Worm (Caenorhabditis elegans): ENCODE results near the gene C52E2.2.
A peak's percentile ranks its signal among the peaks of the same experiment; 100 is the strongest.
"Not testable (repeated sequence)": the region's sequence is repeated elsewhere in the genome, so short reads cannot be mapped to it uniquely, and the experiment has no call there.

The C52E2.2 gene

ce11 chrII:1852503-1852902 lies at the start of gene C52E2.2:
TSS of gene C52E2.2 (plus strand) at chrII:1852803.
- TF ChIP-seq med-1 (GFP tag; optimal IDR thresholded peaks at IDR 0.05; ENCODE audit: insufficient read depth) (no peak), ztf-29 (GFP tag; IDR thresholded peaks at IDR 0.05) (no peak), flt-1 (GFP tag; IDR thresholded peaks at IDR 0.05) (no peak), ref-1 (GFP tag; conservative IDR thresholded peaks at IDR 0.05) (no peak), cog-1 (tag; optimal IDR thresholded peaks at IDR 0.05) (no peak)

- TF ChIP-seq T22C8.4 (GFP tag; IDR thresholded peaks at IDR 0.05), result no peak
- TF ChIP-seq ref-1 (GFP tag; conservative IDR thresholded peaks at IDR 0.05), result no peak
- no peak for TF ChIP-seq ztf-29 (GFP tag; IDR thresholded peaks at IDR 0.05)
- no peak for TF ChIP-seq tab-1 (GFP tag; IDR thresholded peaks at IDR 0.05)
- no peak for TF ChIP-seq cog-1 (tag; optimal IDR thresholded peaks at IDR 0.05)
- TF ChIP-seq ztf-23 (GFP tag; IDR thresholded peaks at IDR 0.05), result no peak
- no peak for TF ChIP-seq med-1 (GFP tag; optimal IDR thresholded peaks at IDR 0.05; ENCODE audit: insufficient read depth)
- TF ChIP-seq klf-2 (GFP tag; conservative IDR thresholded peaks at IDR 0.05), result no peak
- no peak for TF ChIP-seq flt-1 (GFP tag; IDR thresholded peaks at IDR 0.05)
Observed at ce11 chrII:1806358-1806757, 46.2 kb upstream of the C52E2.2 start, which contains the start of gene C08F1.12. TSS of gene C08F1.12 (minus strand) at chrII:1806458.

- TF ChIP-seq tab-1 (GFP tag; IDR thresholded peaks at IDR 0.05) (no peak), T22C8.4 (GFP tag; IDR thresholded peaks at IDR 0.05) (no peak), ztf-29 (GFP tag; IDR thresholded peaks at IDR 0.05) (no peak), ref-1 (GFP tag; conservative IDR thresholded peaks at IDR 0.05) (no peak), klf-2 (GFP tag; conservative IDR thresholded peaks at IDR 0.05) (no peak), cog-1 (tag; optimal IDR thresholded peaks at IDR 0.05) (no peak), flt-1 (GFP tag; IDR thresholded peaks at IDR 0.05) (no peak), ztf-23 (GFP tag; IDR thresholded peaks at IDR 0.05) (no peak), med-1 (GFP tag; optimal IDR thresholded peaks at IDR 0.05; ENCODE audit: insufficient read depth) (no peak)
Observed at ce11 chrII:1808217-1808616, 44.4 kb upstream of the C52E2.2 start, which contains the start of gene C08F1.8. TSS of gene C08F1.8 (minus strand) at chrII:1808317.

- no peak for TF ChIP-seq cog-1 (tag; optimal IDR thresholded peaks at IDR 0.05)
- no peak for TF ChIP-seq ztf-29 (GFP tag; IDR thresholded peaks at IDR 0.05)
- no peak for TF ChIP-seq med-1 (GFP tag; optimal IDR thresholded peaks at IDR 0.05; ENCODE audit: insufficient read depth)
- TF ChIP-seq flt-1 (GFP tag; IDR thresholded peaks at IDR 0.05), result no peak
- no peak for TF ChIP-seq T22C8.4 (GFP tag; IDR thresholded peaks at IDR 0.05)
- no peak for TF ChIP-seq tab-1 (GFP tag; IDR thresholded peaks at IDR 0.05)
- no peak for TF ChIP-seq klf-2 (GFP tag; conservative IDR thresholded peaks at IDR 0.05)
- no peak for TF ChIP-seq ref-1 (GFP tag; conservative IDR thresholded peaks at IDR 0.05)
- TF ChIP-seq ztf-23 (GFP tag; IDR thresholded peaks at IDR 0.05), result no peak
Observed at ce11 chrII:1816053-1816452, 36.5 kb upstream of the C52E2.2 start.

ce11 chrII:1818300-1818699 lies 34.3 kb upstream of the C52E2.2 start, which contains the start of gene fbxb-10:
TSS of gene fbxb-10 (minus strand) at chrII:1818400.
- no peak for TF ChIP-seq klf-2 (GFP tag; conservative IDR thresholded peaks at IDR 0.05)
- TF ChIP-seq ztf-23 (GFP tag; IDR thresholded peaks at IDR 0.05), result no peak
- TF ChIP-seq ztf-29 (GFP tag; IDR thresholded peaks at IDR 0.05), result no peak
- TF ChIP-seq cog-1 (tag; optimal IDR thresholded peaks at IDR 0.05), result no peak
- no peak for TF ChIP-seq T22C8.4 (GFP tag; IDR thresholded peaks at IDR 0.05)
- TF ChIP-seq med-1 (GFP tag; optimal IDR thresholded peaks at IDR 0.05; ENCODE audit: insufficient read depth), result no peak
- TF ChIP-seq tab-1 (GFP tag; IDR thresholded peaks at IDR 0.05), result no peak
- TF ChIP-seq flt-1 (GFP tag; IDR thresholded peaks at IDR 0.05), result no peak
- no peak for TF ChIP-seq ref-1 (GFP tag; conservative IDR thresholded peaks at IDR 0.05)

ce11 chrII:1819944-1820570 lies 32.5 kb upstream of the C52E2.2 start, which contains the start of gene fbxc-19:
TSS of gene fbxc-19 (plus strand) at chrII:1820479.
- TF ChIP-seq flt-1 (GFP tag; IDR thresholded peaks at IDR 0.05), result peak; percentile 51; the same call in 1 of the 2 replicates
- TF ChIP-seq klf-2 (GFP tag; conservative IDR thresholded peaks at IDR 0.05), result no peak

- TF ChIP-seq med-1 (GFP tag; optimal IDR thresholded peaks at IDR 0.05; ENCODE audit: insufficient read depth) (no peak), flt-1 (GFP tag; IDR thresholded peaks at IDR 0.05) (no peak), ztf-29 (GFP tag; IDR thresholded peaks at IDR 0.05) (no peak), klf-2 (GFP tag; conservative IDR thresholded peaks at IDR 0.05) (no peak), ztf-23 (GFP tag; IDR thresholded peaks at IDR 0.05) (no peak), T22C8.4 (GFP tag; IDR thresholded peaks at IDR 0.05) (no peak), cog-1 (tag; optimal IDR thresholded peaks at IDR 0.05) (no peak), ref-1 (GFP tag; conservative IDR thresholded peaks at IDR 0.05) (no peak), tab-1 (GFP tag; IDR thresholded peaks at IDR 0.05) (no peak)
Observed at ce11 chrII:1820774-1821173, 31.8 kb upstream of the C52E2.2 start, which contains the start of gene fbxa-3. TSS of gene fbxa-3 (minus strand) at chrII:1820874.

- TF ChIP-seq med-1 (GFP tag; optimal IDR thresholded peaks at IDR 0.05; ENCODE audit: insufficient read depth); cog-1 (tag; optimal IDR thresholded peaks at IDR 0.05); ref-1 (GFP tag; conservative IDR thresholded peaks at IDR 0.05): not testable (repeated sequence)
Observed at ce11 chrII:1824329-1824728, 28.3 kb upstream of the C52E2.2 start, which contains the start of gene math-41. TSS of gene math-41 (plus strand) at chrII:1824629.

ce11 chrII:1830182-1830682 lies 22.4 kb upstream of the C52E2.2 start, which contains the start of gene math-40:
TSS of gene math-40 (plus strand) at chrII:1830632.
- TF ChIP-seq ztf-23 (GFP tag; IDR thresholded peaks at IDR 0.05) (no peak), ztf-29 (GFP tag; IDR thresholded peaks at IDR 0.05) (no peak), ref-1 (GFP tag; conservative IDR thresholded peaks at IDR 0.05) (no peak), med-1 (GFP tag; optimal IDR thresholded peaks at IDR 0.05; ENCODE audit: insufficient read depth) (no peak), klf-2 (GFP tag; conservative IDR thresholded peaks at IDR 0.05) (no peak), flt-1 (GFP tag; IDR thresholded peaks at IDR 0.05) (no peak), tab-1 (GFP tag; IDR thresholded peaks at IDR 0.05) (no peak), T22C8.4 (GFP tag; IDR thresholded peaks at IDR 0.05) (no peak), cog-1 (tag; optimal IDR thresholded peaks at IDR 0.05) (no peak)
